Worm (Caenorhabditis elegans) whole organism, L1 larva: Measurements from ENCODE around the gene F44E2.6.

Experiments used
- aha-1 ChIP-seq: fragments of 150-350 bp; optimal IDR thresholded peaks from 2 replicates; lab custom pipeline; 2014; ENCODE audit warnings: missing biosample characterization, missing genetic modification characterization
- efl-3 ChIP-seq: fragments of 200-800 bp; sonication (Bioruptor generic); optimal IDR thresholded peaks from 2 replicates; lab custom pipeline; 2018; ENCODE audit warnings: mild to moderate bottlenecking, missing genetic modification characterization, missing compliant biosample characterization
- hpl-2 ChIP-seq: fragments of 150-350 bp; optimal IDR thresholded peaks from 2 replicates; lab custom pipeline; 2014; ENCODE audit warnings: missing biosample characterization, missing genetic modification reagents, missing genetic modification characterization
- lin-15B ChIP-seq: fragments of 150-350 bp; sonication (generic microtip); optimal IDR thresholded peaks from 3 replicates; lab custom pipeline; 2014; ENCODE audit warnings: missing biosample characterization, missing genetic modification characterization
- unc-86 ChIP-seq: sonication (generic microtip); optimal IDR thresholded peaks from 2 replicates; lab custom pipeline; 2016; ENCODE audit warnings: missing genetic modification characterization, missing compliant biosample characterization

ce11 chrIII:8829245-8829644 lies 15.8 kb downstream of the F44E2.6 start, which contains the start of gene F44E2.3:
- TF ChIP-seq hpl-2 (GFP tag; lab: Kevin White, UChicago): no peak
- TF ChIP-seq lin-15B: no peak
- TF ChIP-seq efl-3: no peak
- TF ChIP-seq aha-1: no peak
- no peak for TF ChIP-seq unc-86 (tag; lab: Kevin White, UChicago)
